Worm (Caenorhabditis elegans) whole organism, midembryonic: Measurements from ENCODE around the gene T01E8.1.

Experiments used
- T22C8.4 ChIP-seq: fragments of 200-800 bp; sonication (Bioruptor generic); IDR thresholded peaks from 2 replicates; pipeline ENCODE4 v1.3.6; 2022; ENCODE audit warnings: missing genetic modification characterization, missing compliant biosample characterization
- cog-1 ChIP-seq: sonication (generic microtip); optimal IDR thresholded peaks from 2 replicates; lab custom pipeline; 2016; ENCODE audit warnings: missing genetic modification characterization, missing compliant biosample characterization
- flt-1 ChIP-seq: fragments of 200-800 bp; sonication (Bioruptor generic); IDR thresholded peaks from 2 replicates; pipeline ENCODE4 v1.3.6; 2022; ENCODE audit warnings: missing genetic modification characterization, missing compliant biosample characterization
- klf-2 ChIP-seq: fragments of 200-800 bp; sonication (Bioruptor generic); conservative IDR thresholded peaks from 2 replicates; pipeline ENCODE4 v1.3.6; 2022; ENCODE audit warnings: missing genetic modification reagents, missing genetic modification characterization, missing compliant biosample characterization
- med-1 ChIP-seq: sonication (generic microtip); optimal IDR thresholded peaks from 2 replicates; lab custom pipeline; 2017; ENCODE audit warnings: missing genetic modification characterization, mild to moderate bottlenecking, missing compliant biosample characterization, antibody characterized with exemption, missing genetic modification reagents; ENCODE audit not compliant: insufficient read depth
- ref-1 ChIP-seq: fragments of 200-800 bp; sonication (Bioruptor generic); conservative IDR thresholded peaks from 2 replicates; pipeline ENCODE4 v1.3.6; 2022; ENCODE audit warnings: missing genetic modification reagents, missing genetic modification characterization, missing compliant biosample characterization
- tab-1 ChIP-seq: fragments of 200-800 bp; sonication (Bioruptor generic); IDR thresholded peaks from 2 replicates; pipeline ENCODE4 v1.3.6; 2022; ENCODE audit warnings: missing genetic modification characterization, missing compliant biosample characterization
- ztf-23 ChIP-seq: fragments of 200-800 bp; sonication (Bioruptor generic); IDR thresholded peaks from 2 replicates; pipeline ENCODE4 v1.3.6; 2022; ENCODE audit warnings: missing genetic modification reagents, missing genetic modification characterization, missing compliant biosample characterization
- ztf-29 ChIP-seq: fragments of 200-800 bp; sonication (Bioruptor generic); IDR thresholded peaks from 2 replicates; pipeline ENCODE4 v1.3.6; 2022; ENCODE audit warnings: missing genetic modification reagents, missing genetic modification characterization, missing compliant biosample characterization

The T01E8.1 gene

DNA sequence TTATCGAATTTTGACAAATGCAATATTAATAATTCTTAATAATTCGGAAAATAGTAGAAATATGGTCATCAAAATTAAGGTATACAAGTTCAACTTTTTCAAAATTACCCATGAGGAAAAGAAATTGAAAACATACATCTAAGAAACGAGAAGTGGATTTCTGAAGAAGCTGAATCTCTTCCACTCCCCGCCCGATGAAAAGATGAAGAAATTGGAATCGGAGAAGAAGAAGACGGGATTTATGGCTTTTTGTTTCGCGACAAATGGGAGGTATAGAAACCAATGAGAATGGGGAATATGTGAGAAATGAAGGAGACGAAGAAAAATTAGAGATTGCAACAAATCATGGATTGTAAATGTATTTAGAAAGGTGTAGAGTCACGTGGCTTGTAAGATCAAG is 3.5 kb upstream of the T01E8.1 start:
- TF ChIP-seq tab-1 (GFP tag; lab: Robert Waterston, UW) (no peak), ref-1 (no peak), med-1 (GFP tag; lab: Kevin White, UChicago) (no peak), cog-1 (tag; lab: Kevin White, UChicago) (no peak), ztf-29 (GFP tag; lab: Robert Waterston, UW) (no peak), flt-1 (GFP tag; lab: Robert Waterston, UW) (no peak), klf-2 (GFP tag; lab: Robert Waterston, UW) (no peak)

DNA sequence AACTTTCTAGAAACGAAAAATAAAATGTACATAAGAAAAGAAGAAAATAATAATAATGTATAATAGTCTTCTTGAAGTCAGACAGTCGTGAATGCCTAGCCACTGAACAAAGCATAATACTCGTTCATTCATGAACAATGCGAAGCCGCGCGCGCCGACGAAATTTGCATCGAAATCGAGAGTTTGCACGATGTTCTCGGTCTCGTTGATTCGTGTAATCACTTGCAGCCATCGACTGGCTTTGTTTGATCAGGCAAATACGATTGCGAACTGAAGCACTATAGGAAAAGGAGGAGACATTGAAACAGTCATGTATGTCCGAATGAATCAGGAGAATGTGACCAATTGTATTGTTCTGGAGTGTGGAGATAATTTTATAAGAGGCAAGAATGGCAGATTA is 2.8 kb upstream of the T01E8.1 start:
- no peak for TF ChIP-seq klf-2 (GFP tag; lab: Robert Waterston, UW)
- TF ChIP-seq cog-1 (tag; lab: Kevin White, UChicago): no peak
- TF ChIP-seq med-1 (GFP tag; lab: Kevin White, UChicago): no peak
- no peak for TF ChIP-seq ztf-29 (GFP tag; lab: Robert Waterston, UW)
- no peak for TF ChIP-seq ztf-23
- no peak for TF ChIP-seq ref-1
- TF ChIP-seq tab-1 (GFP tag; lab: Robert Waterston, UW): no peak
- TF ChIP-seq flt-1 (GFP tag; lab: Robert Waterston, UW): no peak
- TF ChIP-seq T22C8.4 (GFP tag; lab: Robert Waterston, UW): no peak

DNA sequence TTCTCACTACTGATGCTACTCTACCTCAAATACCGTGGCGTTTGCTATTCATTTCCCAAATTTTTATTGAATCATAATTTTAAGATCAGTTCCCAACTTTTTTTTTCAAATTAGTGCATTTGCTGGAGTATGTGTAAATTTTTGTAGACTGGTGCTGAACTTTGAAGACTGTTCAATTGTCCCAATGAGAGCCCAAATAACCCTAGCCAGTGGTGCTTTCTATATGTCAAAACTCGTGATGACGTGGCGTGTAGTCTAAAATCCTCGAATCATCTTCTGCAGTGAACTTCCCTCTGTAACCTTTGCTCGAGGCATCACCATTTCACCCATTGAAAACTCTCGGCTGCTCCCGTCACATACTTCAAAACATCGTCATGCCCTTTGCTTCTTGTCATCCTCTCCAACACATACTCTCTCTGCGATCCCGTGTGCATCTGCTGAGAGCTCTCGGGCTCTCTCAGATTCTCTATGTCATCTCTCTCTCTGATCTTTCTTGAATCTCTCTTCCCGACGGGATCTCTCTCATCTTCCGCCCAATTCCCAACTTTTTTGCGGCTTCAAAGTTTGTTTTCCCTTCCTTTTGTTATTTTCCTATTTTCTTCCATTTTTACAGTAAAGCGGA is 2.0 kb upstream of the T01E8.1 start:
- no peak for TF ChIP-seq cog-1 (tag; lab: Kevin White, UChicago)
- TF ChIP-seq ztf-29 (GFP tag; lab: Robert Waterston, UW): no peak
- TF ChIP-seq ref-1: no peak
- no peak for TF ChIP-seq T22C8.4 (GFP tag; lab: Robert Waterston, UW)

ce11 chrII:10218171-10218570 is 11.6 kb downstream of the T01E8.1 start, which contains the start of gene ref-1:
TSS of gene ref-1 (plus strand) at chrII:10218471.
- no peak for TF ChIP-seq med-1 (GFP tag; lab: Kevin White, UChicago)
- TF ChIP-seq ztf-29 (GFP tag; lab: Robert Waterston, UW): no peak
- TF ChIP-seq klf-2 (GFP tag; lab: Robert Waterston, UW): no peak
- TF ChIP-seq cog-1 (tag; lab: Kevin White, UChicago): no peak
- TF ChIP-seq ref-1: no peak
- no peak for TF ChIP-seq tab-1 (GFP tag; lab: Robert Waterston, UW)
- TF ChIP-seq ztf-23: no peak
- no peak for TF ChIP-seq flt-1 (GFP tag; lab: Robert Waterston, UW)
- TF ChIP-seq T22C8.4 (GFP tag; lab: Robert Waterston, UW): no peak

DNA sequence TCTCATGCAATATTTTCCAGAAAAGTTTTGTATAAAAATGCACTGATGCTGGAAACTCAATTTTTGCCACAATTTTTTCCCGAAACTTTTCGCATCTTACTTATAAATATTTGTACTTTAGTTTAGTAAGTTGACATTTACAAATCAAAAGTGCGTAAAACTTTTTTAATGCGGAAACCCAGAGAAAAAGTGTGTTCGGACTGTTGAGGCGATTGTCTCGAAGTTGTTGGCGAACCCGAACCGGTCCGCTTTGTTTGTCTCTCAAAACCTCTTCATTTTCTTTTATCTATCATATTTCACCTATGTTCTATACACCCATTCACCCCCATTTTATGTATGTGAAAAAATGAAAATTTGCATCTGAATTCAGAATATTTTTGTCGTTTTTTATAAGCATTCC is 14.1 kb downstream of the T01E8.1 start:
- TF ChIP-seq cog-1 (tag; lab: Kevin White, UChicago) (no peak), ztf-23 (no peak), flt-1 (GFP tag; lab: Robert Waterston, UW) (no peak), klf-2 (GFP tag; lab: Robert Waterston, UW) (no peak), tab-1 (GFP tag; lab: Robert Waterston, UW) (no peak), ztf-29 (GFP tag; lab: Robert Waterston, UW) (no peak), T22C8.4 (GFP tag; lab: Robert Waterston, UW) (no peak)

DNA sequence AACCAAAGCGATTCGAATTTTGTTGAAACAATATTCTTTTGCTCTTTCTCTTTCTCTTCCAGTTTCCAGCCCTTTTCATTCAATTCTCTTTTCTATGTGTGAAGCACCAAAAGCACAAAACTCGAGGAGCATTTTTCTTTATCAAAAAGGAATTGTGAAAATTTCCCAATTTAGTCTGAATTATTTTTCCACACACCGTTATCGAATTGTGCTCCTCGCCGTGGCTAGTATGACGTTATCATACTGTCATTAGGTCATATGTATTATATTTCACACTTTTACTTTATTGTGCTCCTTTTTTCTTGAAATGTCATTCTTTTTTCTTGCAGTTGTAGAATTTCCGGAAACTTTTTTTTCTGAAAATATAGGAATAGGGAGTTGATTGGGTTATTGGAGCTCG is 15.1 kb downstream of the T01E8.1 start:
- TF ChIP-seq flt-1 (GFP tag; lab: Robert Waterston, UW) (no peak), ztf-23 (no peak), ztf-29 (GFP tag; lab: Robert Waterston, UW) (no peak), cog-1 (tag; lab: Kevin White, UChicago) (no peak), klf-2 (GFP tag; lab: Robert Waterston, UW) (no peak), T22C8.4 (GFP tag; lab: Robert Waterston, UW) (no peak), ref-1 (no peak), med-1 (GFP tag; lab: Kevin White, UChicago) (no peak), tab-1 (GFP tag; lab: Robert Waterston, UW) (no peak)

- TF ChIP-seq ref-1 (no peak), tab-1 (GFP tag; lab: Robert Waterston, UW) (no peak), flt-1 (GFP tag; lab: Robert Waterston, UW) (no peak), ztf-29 (GFP tag; lab: Robert Waterston, UW) (no peak), ztf-23 (no peak), cog-1 (tag; lab: Kevin White, UChicago) (no peak), T22C8.4 (GFP tag; lab: Robert Waterston, UW) (no peak), med-1 (GFP tag; lab: Kevin White, UChicago) (no peak), klf-2 (GFP tag; lab: Robert Waterston, UW) (no peak)
Measured at ce11 chrII:10222577-10222976, 16.1 kb downstream of the T01E8.1 start, which contains the start of gene plc-3. TSS of gene plc-3 (plus strand) at chrII:10222877.

DNA sequence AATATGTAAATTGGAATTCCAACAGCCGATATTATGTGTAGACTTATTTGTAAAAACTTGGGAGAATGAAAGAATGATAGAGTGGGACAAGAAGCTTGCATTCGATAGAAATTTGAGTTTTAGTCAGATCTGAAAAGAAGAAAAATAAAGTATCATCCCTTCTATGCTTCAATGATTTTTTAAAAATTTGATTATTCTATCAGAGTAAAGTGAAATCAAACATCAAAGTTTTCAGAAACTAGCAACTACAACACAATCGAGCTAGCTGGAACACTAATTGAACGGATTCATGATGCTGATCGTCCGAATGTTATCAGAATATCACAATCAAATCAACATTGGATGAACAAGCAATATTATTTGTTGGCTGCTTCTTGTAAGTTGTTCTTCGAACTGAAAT is 20.5 kb downstream of the T01E8.1 start, which contains the start of gene srh-135:
Gene srh-135 (minus strand): TSS at position 101 of the 400 bp plus-strand sequence.
- no peak for TF ChIP-seq tab-1 (GFP tag; lab: Robert Waterston, UW)
- TF ChIP-seq klf-2 (GFP tag; lab: Robert Waterston, UW): no peak
- no peak for TF ChIP-seq flt-1 (GFP tag; lab: Robert Waterston, UW)
- TF ChIP-seq ztf-23: no peak
- no peak for TF ChIP-seq ztf-29 (GFP tag; lab: Robert Waterston, UW)
- no peak for TF ChIP-seq cog-1 (tag; lab: Kevin White, UChicago)
- no peak for TF ChIP-seq ref-1
- no peak for TF ChIP-seq T22C8.4 (GFP tag; lab: Robert Waterston, UW)
- no peak for TF ChIP-seq med-1 (GFP tag; lab: Kevin White, UChicago)

DNA sequence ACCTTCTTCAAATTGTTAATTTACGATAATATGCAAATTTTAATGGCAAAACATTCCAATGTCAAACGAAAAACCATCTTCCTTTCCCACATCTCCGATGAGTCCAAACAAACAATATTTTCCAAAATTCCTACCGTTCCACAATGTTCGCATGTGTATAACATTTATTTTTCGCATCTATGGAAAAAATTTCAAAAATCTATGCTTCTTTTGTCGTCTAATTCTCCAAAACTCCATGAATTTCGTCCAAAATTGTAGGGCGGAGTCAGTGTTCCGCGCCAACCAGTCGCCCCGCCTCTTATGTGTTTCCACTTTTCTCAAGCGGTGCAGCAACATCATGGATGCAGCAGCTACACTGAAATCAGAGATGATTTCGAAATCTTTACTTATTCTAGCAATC is 24.4 kb downstream of the T01E8.1 start, which contains the start of gene T01E8.8:
Gene T01E8.8 (plus strand): TSS at position 301 of the 400 bp plus-strand sequence.
- TF ChIP-seq flt-1 (GFP tag; lab: Robert Waterston, UW) (no peak), klf-2 (GFP tag; lab: Robert Waterston, UW) (no peak), cog-1 (tag; lab: Kevin White, UChicago) (no peak)
